Worm (Caenorhabditis elegans) whole organism, early embryonic: ENCODE measurements around the gene fbxc-47.

Source experiments
- ama-1 ChIP-seq: fragments of 150-350 bp; optimal IDR thresholded peaks from 2 replicates; lab custom pipeline; 2014
- hmg-4 ChIP-seq: fragments of 200-800 bp; sonication (Bioruptor generic); optimal IDR thresholded peaks from 2 replicates; lab custom pipeline; 2018; ENCODE audit warnings: mild to moderate bottlenecking, missing genetic modification characterization, missing compliant biosample characterization
- tbx-11 ChIP-seq: fragments of 200-800 bp; sonication (Bioruptor generic); IDR thresholded peaks from 2 replicates; pipeline ENCODE4 v1.3.6; 2022; ENCODE audit warnings: missing genetic modification characterization, missing compliant biosample characterization

DNA sequence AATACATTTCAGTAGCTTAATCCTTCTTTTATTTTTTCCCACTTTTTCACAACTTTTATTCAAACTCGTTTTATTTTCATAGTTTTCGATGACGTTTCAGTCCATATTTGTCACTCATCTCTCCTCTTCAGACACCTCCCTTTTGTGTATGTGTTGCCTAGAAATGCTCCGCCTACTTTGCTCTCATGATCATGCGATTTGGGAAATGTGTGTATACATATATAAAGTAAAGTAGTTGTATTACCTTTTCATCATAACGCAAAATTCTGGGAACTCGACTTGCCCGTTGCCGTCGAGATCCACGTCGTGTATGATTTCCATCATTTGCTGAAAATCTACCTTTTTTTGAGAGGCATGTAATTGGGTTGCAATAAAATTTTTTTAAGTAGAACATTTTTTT is 26.7 kb downstream of the fbxc-47 start:
- TF ChIP-seq tbx-11 (GFP tag; lab: Robert Waterston, UW), result no peak
- no peak for TF ChIP-seq ama-1 (lab: Kevin White, UChicago)
- TF ChIP-seq hmg-4 (GFP tag; lab: Kevin White, UChicago), result no peak
